Worm (Caenorhabditis elegans) whole organism, L1 larva: ENCODE results near the gene rcs-1.

Experiments used
- C04F5.9 ChIP-seq: sonication (generic microtip); optimal IDR thresholded peaks from 2 replicates; lab custom pipeline; 2016; ENCODE audit warnings: missing genetic modification characterization, missing compliant biosample characterization
- C34B4.2 ChIP-seq: sonication (generic microtip); optimal IDR thresholded peaks from 2 replicates; lab custom pipeline; 2017; ENCODE audit warnings: mild to moderate bottlenecking, missing genetic modification characterization, missing compliant biosample characterization
- Y116A8C.19 ChIP-seq: sonication (generic microtip); optimal IDR thresholded peaks from 2 replicates; lab custom pipeline; 2016; ENCODE audit warnings: missing compliant biosample characterization, missing genetic modification characterization, borderline replicate concordance
- aly-2 ChIP-seq: fragments of 150-350 bp; optimal IDR thresholded peaks from 2 replicates; lab custom pipeline; 2014; ENCODE audit warnings: missing biosample characterization, missing genetic modification characterization
- ceh-63 ChIP-seq: fragments of 200-800 bp; sonication (Bioruptor generic); optimal IDR thresholded peaks from 2 replicates; lab custom pipeline; 2018; ENCODE audit warnings: mild to moderate bottlenecking, missing genetic modification characterization, missing compliant biosample characterization
- ceh-82 ChIP-seq, 3 experiments: fragments of 150-350 bp in 1 of 3; sonication (generic microtip) in 2 of 3; optimal IDR thresholded peaks; 2 replicates each; lab custom pipeline; 2014 to 2017; ENCODE audit warnings: missing biosample characterization in 3 of 3, missing genetic modification characterization in 3 of 3
- ceh-88 ChIP-seq: fragments of 200-800 bp; sonication (Bioruptor generic); IDR thresholded peaks from 2 replicates; pipeline ENCODE4 v1.3.6; 2022; ENCODE audit warnings: missing genetic modification characterization, missing compliant biosample characterization
- ces-1 ChIP-seq: fragments of 150-350 bp; optimal IDR thresholded peaks from 2 replicates; lab custom pipeline; 2014; ENCODE audit warnings: missing biosample characterization, missing genetic modification reagents, missing genetic modification characterization
- dpl-1 ChIP-seq, 3 experiments: fragments of 150-350 bp in 2 of 3; sonication (generic microtip) in 1 of 3; optimal IDR thresholded peaks; 2 replicates each; lab custom pipeline; 2014 to 2017; ENCODE audit warnings: missing biosample characterization in 3 of 3, missing genetic modification characterization in 3 of 3, missing genetic modification reagents in 3 of 3
- dsc-1 ChIP-seq: sonication (generic microtip); optimal IDR thresholded peaks from 2 replicates; lab custom pipeline; 2016; ENCODE audit warnings: mild to moderate bottlenecking, missing genetic modification characterization, missing compliant biosample characterization
- efl-1 ChIP-seq, 4 experiments: fragments of 150-350 bp; optimal IDR thresholded peaks in 3 of 4; peaks in 1 of 4; 1 replicate in 1 of 4; 2 replicates in 3 of 4; lab custom pipeline; 2014; ENCODE audit warnings: missing biosample characterization in 2 of 4, missing genetic modification characterization in 2 of 4, missing genetic modification reagents in 2 of 4
- efl-3 ChIP-seq: fragments of 200-800 bp; sonication (Bioruptor generic); optimal IDR thresholded peaks from 2 replicates; lab custom pipeline; 2018; ENCODE audit warnings: mild to moderate bottlenecking, missing genetic modification characterization, missing compliant biosample characterization
- egl-13 ChIP-seq: sonication (generic microtip); optimal IDR thresholded peaks from 2 replicates; lab custom pipeline; 2016; ENCODE audit warnings: missing genotype, missing genetic modification reagents, missing genetic modification characterization, missing compliant biosample characterization
- fkh-10 ChIP-seq: sonication (generic microtip); optimal IDR thresholded peaks from 2 replicates; lab custom pipeline; 2017; ENCODE audit warnings: missing biosample characterization, missing genetic modification reagents, missing genetic modification characterization
- fkh-4 ChIP-seq: sonication (generic microtip); optimal IDR thresholded peaks from 2 replicates; lab custom pipeline; 2016; ENCODE audit warnings: missing compliant biosample characterization, missing genetic modification characterization, borderline replicate concordance
- fkh-8 ChIP-seq: sonication (generic microtip); optimal IDR thresholded peaks from 2 replicates; lab custom pipeline; 2016; ENCODE audit warnings: mild to moderate bottlenecking, missing genetic modification characterization, missing compliant biosample characterization
- fos-1 ChIP-seq: fragments of 150-350 bp; optimal IDR thresholded peaks from 2 replicates; lab custom pipeline; 2014; ENCODE audit warnings: missing biosample characterization, missing genetic modification characterization
- grh-1 ChIP-seq: fragments of 200-800 bp; sonication (Bioruptor generic); IDR thresholded peaks from 2 replicates; pipeline ENCODE4 v1.3.6; 2022; ENCODE audit warnings: missing genetic modification reagents, missing genetic modification characterization, missing compliant biosample characterization
- hpl-2 ChIP-seq: fragments of 150-350 bp; optimal IDR thresholded peaks from 2 replicates; lab custom pipeline; 2014; ENCODE audit warnings: missing biosample characterization, missing genetic modification reagents, missing genetic modification characterization
- isw-1 ChIP-seq: fragments of 200-800 bp; sonication (Bioruptor generic); IDR thresholded peaks from 2 replicates; pipeline ENCODE4 v1.3.6; 2022; ENCODE audit warnings: missing genetic modification characterization, missing compliant biosample characterization
- lin-13 ChIP-seq: fragments of 150-350 bp; optimal IDR thresholded peaks from 2 replicates; lab custom pipeline; 2014; ENCODE audit warnings: missing biosample characterization, missing genetic modification reagents, missing genetic modification characterization
- lin-14 ChIP-seq: fragments of 200-800 bp; sonication (Bioruptor generic); optimal IDR thresholded peaks from 2 replicates; lab custom pipeline; 2018; ENCODE audit warnings: mild to moderate bottlenecking, missing genetic modification characterization, moderate library complexity, missing compliant biosample characterization
- lin-39 ChIP-seq: fragments of 150-350 bp; optimal IDR thresholded peaks from 2 replicates; lab custom pipeline; 2014; ENCODE audit warnings: missing biosample characterization, missing genetic modification reagents, missing genetic modification characterization
- lir-3 ChIP-seq: sonication (generic microtip); optimal IDR thresholded peaks from 2 replicates; lab custom pipeline; 2016; ENCODE audit warnings: mild to moderate bottlenecking, missing genetic modification characterization, moderate library complexity, missing compliant biosample characterization; ENCODE audit not compliant: poor library complexity
- mab-9 ChIP-seq: fragments of 200-800 bp; sonication (Bioruptor generic); IDR thresholded peaks from 2 replicates; pipeline ENCODE4 v1.3.6; 2022; ENCODE audit warnings: missing genetic modification reagents, missing genetic modification characterization, missing compliant biosample characterization
- mef-2 ChIP-seq: fragments of 150-350 bp; optimal IDR thresholded peaks from 2 replicates; lab custom pipeline; 2014; ENCODE audit warnings: missing biosample characterization, missing genetic modification characterization
- mep-1 ChIP-seq: fragments of 150-350 bp; optimal IDR thresholded peaks from 2 replicates; lab custom pipeline; 2014; ENCODE audit warnings: missing biosample characterization, missing genetic modification characterization
- nhr-11 ChIP-seq: fragments of 150-350 bp; optimal IDR thresholded peaks from 2 replicates; lab custom pipeline; 2014; ENCODE audit warnings: missing biosample characterization, missing genetic modification characterization
- nhr-19 ChIP-seq: fragments of 200-800 bp; sonication (Bioruptor generic); conservative IDR thresholded peaks from 2 replicates; pipeline ENCODE4 v1.3.6; 2022; ENCODE audit warnings: missing genetic modification characterization, missing compliant biosample characterization
- nhr-20 ChIP-seq: sonication (generic microtip); optimal IDR thresholded peaks from 2 replicates; lab custom pipeline; 2016; ENCODE audit warnings: mild to moderate bottlenecking, missing genetic modification characterization, missing compliant biosample characterization
- nhr-237 ChIP-seq: fragments of 150-350 bp; optimal IDR thresholded peaks from 2 replicates; lab custom pipeline; 2014; ENCODE audit warnings: missing biosample characterization, missing genetic modification characterization
- nhr-28 ChIP-seq: fragments of 150-350 bp; optimal IDR thresholded peaks from 2 replicates; lab custom pipeline; 2014; ENCODE audit warnings: missing biosample characterization, missing genetic modification characterization
- nhr-47 ChIP-seq: sonication (generic microtip); optimal IDR thresholded peaks from 2 replicates; lab custom pipeline; 2016; ENCODE audit warnings: mild to moderate bottlenecking, missing genetic modification characterization, moderate library complexity, missing compliant biosample characterization
- nhr-76 ChIP-seq: sonication (generic microtip); optimal IDR thresholded peaks from 2 replicates; lab custom pipeline; 2017; ENCODE audit warnings: missing biosample characterization, missing genetic modification characterization
- nhr-90 ChIP-seq: sonication (generic microtip); optimal IDR thresholded peaks from 2 replicates; lab custom pipeline; 2016; ENCODE audit warnings: mild to moderate bottlenecking, missing genetic modification characterization, missing compliant biosample characterization; ENCODE audit not compliant: poor library complexity
- pax-3 ChIP-seq: fragments of 200-800 bp; sonication (Bioruptor generic); optimal IDR thresholded peaks from 2 replicates; lab custom pipeline; 2018; ENCODE audit warnings: mild to moderate bottlenecking, missing genetic modification characterization, moderate library complexity, missing compliant biosample characterization
- rnt-1 ChIP-seq: sonication (generic microtip); optimal IDR thresholded peaks from 2 replicates; lab custom pipeline; 2016; ENCODE audit warnings: mild to moderate bottlenecking, missing genetic modification characterization, moderate library complexity, missing compliant biosample characterization
- skn-1 ChIP-seq: fragments of 150-350 bp; optimal IDR thresholded peaks from 2 replicates; lab custom pipeline; 2014; ENCODE audit warnings: missing biosample characterization, missing genetic modification characterization
- snpc-4 ChIP-seq: fragments of 150-350 bp; optimal IDR thresholded peaks from 2 replicates; lab custom pipeline; 2014; ENCODE audit warnings: missing biosample characterization, missing genetic modification characterization
- sox-4 ChIP-seq: sonication (generic microtip); optimal IDR thresholded peaks from 2 replicates; lab custom pipeline; 2016; ENCODE audit warnings: missing genetic modification characterization, missing compliant biosample characterization
- sptf-1 ChIP-seq: fragments of 150-350 bp; optimal IDR thresholded peaks from 2 replicates; lab custom pipeline; 2014; ENCODE audit warnings: missing biosample characterization, missing genetic modification characterization
- sup-37 ChIP-seq: fragments of 200-800 bp; sonication (Bioruptor generic); optimal IDR thresholded peaks from 2 replicates; lab custom pipeline; 2018; ENCODE audit warnings: mild to moderate bottlenecking, missing genetic modification characterization, missing compliant biosample characterization
- swsn-7 ChIP-seq: sonication (generic microtip); optimal IDR thresholded peaks from 2 replicates; lab custom pipeline; 2016; ENCODE audit warnings: missing genetic modification characterization, missing compliant biosample characterization
- tbx-2 ChIP-seq: sonication (generic microtip); optimal IDR thresholded peaks from 2 replicates; lab custom pipeline; 2016; ENCODE audit warnings: missing genetic modification characterization, missing compliant biosample characterization
- unc-130 ChIP-seq: fragments of 150-350 bp; optimal IDR thresholded peaks from 2 replicates; lab custom pipeline; 2017; ENCODE audit warnings: missing biosample characterization, missing genetic modification characterization, inconsistent platforms
- unc-86 ChIP-seq: sonication (generic microtip); optimal IDR thresholded peaks from 2 replicates; lab custom pipeline; 2016; ENCODE audit warnings: missing genetic modification characterization, missing compliant biosample characterization
- unc-98 ChIP-seq: fragments of 200-800 bp; sonication (Bioruptor generic); IDR thresholded peaks from 2 replicates; pipeline ENCODE4 v1.3.6; 2022; ENCODE audit warnings: missing genetic modification characterization, missing compliant biosample characterization
- xbp-1 ChIP-seq: sonication (generic microtip); optimal IDR thresholded peaks from 2 replicates; lab custom pipeline; 2016; ENCODE audit warnings: missing genetic modification characterization, missing compliant biosample characterization
- zip-4 ChIP-seq: fragments of 200-800 bp; sonication (Bioruptor generic); optimal IDR thresholded peaks from 2 replicates; lab custom pipeline; 2018; ENCODE audit warnings: mild to moderate bottlenecking, missing genetic modification characterization, moderate library complexity, missing compliant biosample characterization
- ztf-11 ChIP-seq, 2 experiments: sonication (generic microtip); optimal IDR thresholded peaks; 2 replicates each; lab custom pipeline; 2016 to 2017; ENCODE audit warnings: missing genetic modification characterization in 2 of 2, missing biosample characterization in 1 of 2, missing compliant biosample characterization in 1 of 2
- ztf-4 ChIP-seq: fragments of 150-350 bp; optimal IDR thresholded peaks from 2 replicates; lab custom pipeline; 2014; ENCODE audit warnings: missing biosample characterization, missing genetic modification characterization

rcs-1 gene

ce11 chrX:8810908-8811307 is 17.4 kb downstream of the rcs-1 start, which contains the start of gene R04E5.9 (continued):
- peak; percentile 64 for TF ChIP-seq nhr-90 (tag; lab: Kevin White, UChicago)
- TF ChIP-seq dsc-1 (tag; lab: Kevin White, UChicago): peak; percentile 76
- TF ChIP-seq pax-3: peak; percentile 68
- peak; percentile 96 for TF ChIP-seq fkh-8 (tag; lab: Kevin White, UChicago)
- peak in 1 of 2 experiments; percentile 56 for TF ChIP-seq ztf-11 (tag; optimal IDR thresholded peaks at IDR 0.05; lab: Kevin White, UChicago)
- TF ChIP-seq C34B4.2 (tag; lab: Kevin White, UChicago): no peak
- TF ChIP-seq nhr-76 (tag; lab: Kevin White, UChicago): peak; percentile 7
- peak; percentile 66 for TF ChIP-seq nhr-237
- TF ChIP-seq rnt-1: peak; percentile 71
- peak; percentile 91 for TF ChIP-seq nhr-47
- peak; percentile 22 to 40 (median 29) for TF ChIP-seq dpl-1 (GFP tag; optimal IDR thresholded peaks at IDR 0.05; lab: Kevin White, UChicago)
- TF ChIP-seq aly-2 (tag; lab: Kevin White, UChicago): no peak
- TF ChIP-seq unc-98 (GFP tag; lab: Robert Waterston, UW): no peak
- TF ChIP-seq xbp-1 (tag; lab: Kevin White, UChicago): peak; percentile 78
- TF ChIP-seq skn-1 (tag; lab: Kevin White, UChicago): peak; percentile 76
- no peak for TF ChIP-seq C04F5.9
- TF ChIP-seq fkh-10 (GFP tag; lab: Kevin White, UChicago): peak; percentile 81
- TF ChIP-seq grh-1 (GFP tag; lab: Robert Waterston, UW): 0 out of 2 replicates have a peak, but pooled peaks have one; percentile 34
- TF ChIP-seq ceh-88: peak; percentile 68; the same call in 1 of the 2 replicates
- TF ChIP-seq snpc-4 (tag; lab: Kevin White, UChicago): peak; percentile 62
- TF ChIP-seq ztf-4: peak; percentile 59
- peak; percentile 68 for TF ChIP-seq nhr-19 (GFP tag; lab: Robert Waterston, UW)
- TF ChIP-seq ceh-63 (GFP tag; lab: Kevin White, UChicago): no peak
- TF ChIP-seq mab-9 (GFP tag; lab: Robert Waterston, UW): peak; percentile 69
- TF ChIP-seq efl-3 (GFP tag; lab: Kevin White, UChicago): no peak
- peak; percentile 94 for TF ChIP-seq mep-1 (tag; lab: Kevin White, UChicago)
- no peak for TF ChIP-seq unc-130
- no peak for TF ChIP-seq lin-39
- TF ChIP-seq lin-14 (GFP tag; lab: Kevin White, UChicago): peak; percentile 99
- TF ChIP-seq lir-3: no peak
- peak; percentile 69 for TF ChIP-seq sox-4 (tag; lab: Kevin White, UChicago)
- TF ChIP-seq ceh-82 (tag; optimal IDR thresholded peaks at IDR 0.05; lab: Kevin White, UChicago): peak; percentile 74 to 91 (median 87)
- peak; percentile 57 for TF ChIP-seq mef-2 (tag; lab: Kevin White, UChicago)
- TF ChIP-seq nhr-11 (tag; lab: Kevin White, UChicago): peak; percentile 53
- TF ChIP-seq egl-13 (tag; lab: Kevin White, UChicago): peak; percentile 89
- TF ChIP-seq isw-1 (GFP tag; lab: Robert Waterston, UW): peak; percentile 71
- TF ChIP-seq unc-86: peak; percentile 91
- TF ChIP-seq sptf-1 (tag; lab: Kevin White, UChicago): no peak
- no peak for TF ChIP-seq ces-1 (GFP tag; lab: Kevin White, UChicago)
- peak; percentile 87 for TF ChIP-seq swsn-7 (tag; lab: Kevin White, UChicago)
- TF ChIP-seq lin-13: peak; percentile 63
- peak; percentile 62 to 80 for TF ChIP-seq efl-1 (optimal IDR thresholded peaks at IDR 0.05; lab: Kevin White, UChicago)
- peak; percentile 47 to 94 for TF ChIP-seq efl-1 (GFP tag; optimal IDR thresholded peaks at IDR 0.05 in 1 of 2; lab: Kevin White, UChicago)
- TF ChIP-seq nhr-28 (tag; lab: Kevin White, UChicago): no peak
- peak; percentile 32 for TF ChIP-seq zip-4 (GFP tag; lab: Kevin White, UChicago)
- peak; percentile 86 for TF ChIP-seq nhr-20 (tag; lab: Kevin White, UChicago)
- peak; percentile 27 for TF ChIP-seq hpl-2 (GFP tag; lab: Kevin White, UChicago)
- TF ChIP-seq fkh-4: no peak
- no peak for TF ChIP-seq sup-37 (GFP tag; lab: Kevin White, UChicago)
- TF ChIP-seq tbx-2 (tag; lab: Kevin White, UChicago): peak; percentile 85
- TF ChIP-seq fos-1: peak; percentile 79
- TF ChIP-seq Y116A8C.19: no peak
